Worm (Caenorhabditis elegans) whole organism, L2 larva: Measurements from ENCODE around the gene odd-1.

Source experiments
- egl-27 ChIP-seq: sonication (generic microtip); optimal IDR thresholded peaks from 3 replicates; lab custom pipeline; 2017; ENCODE audit warnings: missing biosample characterization, missing genetic modification reagents, missing genetic modification characterization
- mdl-1 ChIP-seq, 2 experiments: fragments of 150-350 bp in 1 of 2; sonication (generic microtip) in 1 of 2; optimal IDR thresholded peaks; 2 replicates each; lab custom pipeline; 2017; ENCODE audit warnings: missing biosample characterization in 2 of 2, missing genetic modification characterization in 2 of 2
- nhr-23 ChIP-seq: fragments of 150-350 bp; optimal IDR thresholded peaks from 2 replicates; lab custom pipeline; 2014; ENCODE audit warnings: missing biosample characterization, missing genetic modification reagents, missing genetic modification characterization
- skn-1 ChIP-seq: sonication (generic microtip); optimal IDR thresholded peaks from 2 replicates; lab custom pipeline; 2017; ENCODE audit warnings: missing biosample characterization, missing genetic modification characterization

DNA sequence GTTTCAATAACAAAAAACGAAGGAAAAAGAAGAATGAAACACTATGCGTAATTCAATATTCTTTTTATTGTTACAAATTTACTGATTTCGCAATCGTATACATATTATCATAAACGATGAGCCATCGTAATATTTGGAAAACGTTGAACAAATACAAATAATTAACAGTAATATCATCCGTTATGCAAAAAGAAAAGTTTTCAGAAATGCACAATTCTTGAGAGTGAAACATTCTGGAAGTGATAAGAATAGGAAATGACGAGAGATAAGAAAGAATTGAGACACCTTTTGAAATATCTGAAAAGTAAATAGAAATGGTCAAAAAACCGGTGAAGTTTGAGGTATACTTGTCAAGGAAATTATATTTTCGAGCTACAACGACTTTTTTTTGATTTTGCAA, 26.6 kb upstream of the odd-1 start:
- TF ChIP-seq nhr-23 (no peak), mdl-1 (tag; optimal IDR thresholded peaks at IDR 0.05; lab: Kevin White, UChicago) (no peak), skn-1 (tag; lab: Kevin White, UChicago) (no peak), egl-27 (tag; lab: Kevin White, UChicago) (no peak)
